Fruit fly (Drosophila melanogaster) whole organism, adult: Measurements from ENCODE around the gene Mst98Ca.

Source experiments
- CG1620 ChIP-seq: fragments of 200-800 bp; sonication (Bioruptor generic); optimal IDR thresholded peaks from 2 replicates; lab custom pipeline; 2016; ENCODE audit warnings: missing biosample characterization, missing genetic modification characterization
- CG7101 ChIP-seq: fragments of 200-800 bp; sonication (Bioruptor generic); optimal IDR thresholded peaks from 2 replicates; lab custom pipeline; 2018; ENCODE audit warnings: missing biosample characterization, mild to moderate bottlenecking, missing genetic modification characterization, moderate library complexity
- Crg-1 ChIP-seq: fragments of 200-800 bp; sonication (Bioruptor generic); optimal IDR thresholded peaks from 2 replicates; lab custom pipeline; 2016; ENCODE audit warnings: missing biosample characterization, missing genetic modification characterization
- kay ChIP-seq: fragments of 200-800 bp; sonication (Bioruptor generic); peaks from one replicate; lab custom pipeline; 2016; ENCODE audit warnings: missing biosample characterization, missing genetic modification characterization, borderline replicate concordance
- ovo ChIP-seq: fragments of 200-800 bp; sonication (Bioruptor generic); optimal IDR thresholded peaks from 2 replicates; lab custom pipeline; 2016; ENCODE audit warnings: missing biosample characterization, missing genetic modification characterization
- toe ChIP-seq: fragments of 200-800 bp; sonication (Bioruptor generic); optimal IDR thresholded peaks from 2 replicates; lab custom pipeline; 2016; ENCODE audit warnings: missing biosample characterization, missing genetic modification characterization

DNA sequence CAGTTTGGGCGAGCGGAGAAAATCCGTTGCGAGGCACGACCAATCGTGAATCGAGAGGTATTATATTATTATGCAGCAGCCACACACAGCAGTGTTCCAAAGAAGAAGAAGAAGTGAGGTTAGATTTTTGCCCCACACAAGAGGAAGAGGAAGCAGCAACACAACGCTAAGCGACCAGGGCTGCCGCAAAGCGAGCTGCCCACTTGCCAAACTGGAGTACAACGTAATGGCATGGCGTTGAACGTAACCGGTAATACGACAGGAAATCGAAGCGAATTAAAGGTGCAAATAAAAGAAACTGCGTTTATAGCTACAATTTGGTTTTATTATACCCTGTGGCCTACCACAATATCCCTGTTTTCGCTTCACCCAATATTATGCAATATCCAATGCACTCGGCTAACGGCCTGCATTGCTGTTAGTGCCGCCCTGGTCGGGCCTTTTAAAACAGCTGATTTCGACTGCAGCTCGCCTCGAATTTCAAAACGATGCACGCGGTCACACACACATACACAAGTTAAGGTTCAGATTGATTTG, 44.4 kb downstream of the Mst98Ca start:
- peak; percentile 77 for TF ChIP-seq CG7101 (tag; lab: Kevin White, UChicago)
- peak; percentile 88 for TF ChIP-seq ovo (GFP tag; lab: Kevin White, UChicago)
- peak; percentile 87 for TF ChIP-seq CG1620 (GFP tag; lab: Kevin White, UChicago)
- peak; percentile 92 for TF ChIP-seq toe (GFP tag; lab: Kevin White, UChicago)
- peak; percentile 69 for TF ChIP-seq Crg-1
- no peak for TF ChIP-seq kay (GFP tag; lab: Kevin White, UChicago)
